Fruit fly (Drosophila melanogaster) whole organism, adult: Measurements from ENCODE around the gene CG42814.

ENCODE experiments used
- CG11617 ChIP-seq: fragments of 200-800 bp; sonication (Bioruptor generic); optimal IDR thresholded peaks from 2 replicates; lab custom pipeline; 2017; ENCODE audit warnings: mild to moderate bottlenecking, missing biosample characterization, missing genetic modification reagents, missing genetic modification characterization
- CG12768 ChIP-seq: fragments of 200-800 bp; sonication (Bioruptor generic); optimal IDR thresholded peaks from 2 replicates; lab custom pipeline; 2017; ENCODE audit warnings: missing biosample characterization, missing genetic modification characterization, mild to moderate bottlenecking, moderate library complexity, missing genetic modification reagents
- CG14711 ChIP-seq: fragments of 200-800 bp; sonication (Bioruptor generic); optimal IDR thresholded peaks from 2 replicates; lab custom pipeline; 2018; ENCODE audit warnings: missing biosample characterization, mild to moderate bottlenecking, missing genetic modification characterization, moderate library complexity
- CG1620 ChIP-seq: fragments of 200-800 bp; sonication (Bioruptor generic); optimal IDR thresholded peaks from 2 replicates; lab custom pipeline; 2016; ENCODE audit warnings: missing biosample characterization, missing genetic modification characterization
- CG33017 ChIP-seq: fragments of 200-800 bp; sonication (Bioruptor generic); optimal IDR thresholded peaks from 2 replicates; lab custom pipeline; 2018; ENCODE audit warnings: missing biosample characterization, mild to moderate bottlenecking, missing genetic modification characterization, moderate library complexity
- CG5204 ChIP-seq: fragments of 200-800 bp; sonication (Bioruptor generic); optimal IDR thresholded peaks from 2 replicates; lab custom pipeline; 2016; ENCODE audit warnings: missing biosample characterization, missing genetic modification characterization
- CG7045 ChIP-seq: fragments of 200-800 bp; sonication (Bioruptor generic); optimal IDR thresholded peaks from 2 replicates; lab custom pipeline; 2017; ENCODE audit warnings: missing biosample characterization, mild to moderate bottlenecking, missing genetic modification characterization
- CG7101 ChIP-seq: fragments of 200-800 bp; sonication (Bioruptor generic); optimal IDR thresholded peaks from 2 replicates; lab custom pipeline; 2018; ENCODE audit warnings: missing biosample characterization, mild to moderate bottlenecking, missing genetic modification characterization, moderate library complexity
- Clk ChIP-seq: fragments of 200-800 bp; sonication (Bioruptor generic); optimal IDR thresholded peaks from 2 replicates; lab custom pipeline; 2017; ENCODE audit warnings: missing biosample characterization, missing genetic modification characterization
- Crg-1 ChIP-seq: fragments of 200-800 bp; sonication (Bioruptor generic); optimal IDR thresholded peaks from 2 replicates; lab custom pipeline; 2016; ENCODE audit warnings: missing biosample characterization, missing genetic modification characterization
- Hr96 ChIP-seq: fragments of 200-800 bp; sonication (Bioruptor generic); optimal IDR thresholded peaks from 2 replicates; lab custom pipeline; 2016; ENCODE audit warnings: missing biosample characterization, missing genetic modification characterization
- Mnt ChIP-seq: fragments of 200-800 bp; sonication (Bioruptor generic); optimal IDR thresholded peaks from 2 replicates; lab custom pipeline; 2016; ENCODE audit warnings: missing biosample characterization, mild to moderate bottlenecking, missing genetic modification characterization
- bab1 ChIP-seq: fragments of 200-800 bp; sonication (Bioruptor generic); optimal IDR thresholded peaks from 3 replicates; lab custom pipeline; 2019; ENCODE audit warnings: missing biosample characterization, mild to moderate bottlenecking, missing genetic modification characterization, moderate library complexity
- cic ChIP-seq: fragments of 200-800 bp; sonication (Bioruptor generic); optimal IDR thresholded peaks from 2 replicates; lab custom pipeline; 2017; ENCODE audit warnings: missing biosample characterization, mild to moderate bottlenecking, missing genetic modification characterization, moderate library complexity
- cnc ChIP-seq, 2 experiments: fragments of >200 bp; optimal IDR thresholded peaks; 2 replicates each; lab custom pipeline; 2017
- kay ChIP-seq: fragments of 200-800 bp; sonication (Bioruptor generic); peaks from one replicate; lab custom pipeline; 2016; ENCODE audit warnings: missing biosample characterization, missing genetic modification characterization, borderline replicate concordance
- ovo ChIP-seq: fragments of 200-800 bp; sonication (Bioruptor generic); optimal IDR thresholded peaks from 2 replicates; lab custom pipeline; 2016; ENCODE audit warnings: missing biosample characterization, missing genetic modification characterization
- pad ChIP-seq: fragments of 200-800 bp; sonication (Bioruptor generic); optimal IDR thresholded peaks from 3 replicates; lab custom pipeline; 2017; ENCODE audit warnings: missing biosample characterization, missing genetic modification characterization, mild to moderate bottlenecking, moderate library complexity, missing genetic modification reagents
- tj ChIP-seq: fragments of 200-800 bp; sonication (Bioruptor generic); optimal IDR thresholded peaks from 3 replicates; lab custom pipeline; 2017; ENCODE audit warnings: missing biosample characterization, mild to moderate bottlenecking, missing genetic modification characterization, moderate library complexity
- toe ChIP-seq: fragments of 200-800 bp; sonication (Bioruptor generic); optimal IDR thresholded peaks from 2 replicates; lab custom pipeline; 2016; ENCODE audit warnings: missing biosample characterization, missing genetic modification characterization

The CG42814 gene

DNA sequence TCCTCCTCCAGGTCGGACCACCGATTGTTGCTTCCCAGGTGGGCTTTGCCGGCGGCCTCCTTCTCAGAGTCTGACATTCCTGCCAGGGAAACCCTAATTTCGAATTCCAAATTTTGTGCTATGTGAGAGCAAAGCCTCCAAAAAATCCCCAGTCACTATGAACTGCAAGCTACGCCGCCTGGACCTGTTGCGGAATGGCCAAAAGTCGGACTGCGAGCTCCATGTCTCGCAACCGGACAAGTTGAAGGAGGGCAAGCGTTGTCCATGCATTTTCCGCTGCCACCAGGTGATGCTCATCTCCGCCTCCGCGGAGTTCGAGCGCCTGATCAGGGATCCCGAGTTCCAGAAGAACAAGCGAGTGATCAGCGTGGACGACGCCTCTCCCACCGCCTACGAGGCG, 36.1 kb upstream of the CG42814 start, which contains the start of the genes CG14262 and CG14260:
TSS of gene CG14262 (minus strand) at position 101 of the 400 bp plus-strand sequence.
TSS of gene CG14260 (plus strand) at position 128 of the 400 bp plus-strand sequence.
- TF ChIP-seq bab1 (GFP tag; lab: Kevin White, UChicago): no peak
- TF ChIP-seq Hr96: no peak
- TF ChIP-seq ovo (GFP tag; lab: Kevin White, UChicago): no peak
- no peak for TF ChIP-seq toe (GFP tag; lab: Kevin White, UChicago)
- TF ChIP-seq CG33017 (tag; lab: Kevin White, UChicago): no peak
- no peak for TF ChIP-seq pad (GFP tag; lab: Kevin White, UChicago)
- TF ChIP-seq cic (GFP tag; lab: Kevin White, UChicago): no peak
- TF ChIP-seq CG11617 (GFP tag; lab: Kevin White, UChicago): no peak
- TF ChIP-seq Mnt (GFP tag; lab: Kevin White, UChicago): no peak
- no peak for TF ChIP-seq CG1620 (GFP tag; lab: Kevin White, UChicago)
- TF ChIP-seq Crg-1 (GFP tag; lab: Kevin White, UChicago): no peak
- TF ChIP-seq CG12768 (GFP tag; lab: Kevin White, UChicago): no peak

DNA sequence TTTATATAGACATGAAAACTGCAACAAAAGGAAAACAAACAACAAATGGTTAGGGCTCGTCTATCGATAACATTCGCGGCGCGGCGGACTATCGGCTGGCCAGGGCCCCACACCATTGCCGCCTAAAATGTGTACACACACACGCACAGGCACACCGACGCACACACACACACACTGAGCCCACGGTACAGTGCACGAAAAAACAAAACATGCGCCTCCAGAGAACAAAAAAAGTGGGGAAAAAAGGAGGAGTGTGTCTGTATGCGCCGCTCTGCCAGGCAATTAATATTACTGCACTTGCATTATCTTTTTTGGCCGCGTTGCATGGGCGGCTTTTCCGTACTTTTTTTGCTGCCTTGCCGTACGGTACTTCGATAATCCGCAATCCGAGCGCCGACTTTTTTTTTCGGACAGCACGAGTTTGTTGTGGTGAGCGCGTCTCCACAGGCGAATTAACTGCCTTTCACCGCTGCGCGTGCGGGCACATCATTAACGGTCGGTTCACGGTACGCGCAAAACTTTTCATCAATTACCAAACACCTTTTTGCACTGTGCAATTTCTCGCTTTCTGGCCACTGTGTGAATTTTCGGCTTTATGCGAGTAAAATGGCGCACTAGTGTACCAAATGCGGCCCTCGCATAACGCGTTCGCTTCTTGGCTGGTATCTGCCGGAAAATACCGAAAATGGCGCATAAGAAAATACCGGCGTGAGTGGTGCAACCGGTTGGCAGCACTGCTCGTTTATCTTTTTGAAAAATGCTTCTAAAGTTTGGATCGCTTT, 34.4 kb upstream of the CG42814 start, which contains the start of gene woc:
TSS of gene woc (minus strand) at position 622 of the 782 bp plus-strand sequence.
- TF ChIP-seq CG7045 (GFP tag; lab: Kevin White, UChicago) (peak; percentile 55), Clk (no peak), ovo (GFP tag; lab: Kevin White, UChicago) (peak; percentile 74), toe (GFP tag; lab: Kevin White, UChicago) (no peak), Mnt (GFP tag; lab: Kevin White, UChicago) (peak; percentile 68), Hr96 (peak; percentile 79), cic (GFP tag; lab: Kevin White, UChicago) (peak; percentile 39), Crg-1 (GFP tag; lab: Kevin White, UChicago) (no peak), CG12768 (GFP tag; lab: Kevin White, UChicago) (peak; percentile 66), tj (peak; percentile 63), CG1620 (GFP tag; lab: Kevin White, UChicago) (no peak), CG5204 (no peak), CG7101 (peak; percentile 39), kay (GFP tag; lab: Kevin White, UChicago) (no peak), CG14711 (tag; lab: Kevin White, UChicago) (peak; percentile 2), CG11617 (GFP tag; lab: Kevin White, UChicago) (peak; percentile 79), CG33017 (tag; lab: Kevin White, UChicago) (peak; percentile 56), pad (GFP tag; lab: Kevin White, UChicago) (peak; percentile 58), bab1 (GFP tag; lab: Kevin White, UChicago) (peak; percentile 29), cnc (optimal IDR thresholded peaks at IDR 0.05; lab: Kevin White, UChicago) (no peak)

DNA sequence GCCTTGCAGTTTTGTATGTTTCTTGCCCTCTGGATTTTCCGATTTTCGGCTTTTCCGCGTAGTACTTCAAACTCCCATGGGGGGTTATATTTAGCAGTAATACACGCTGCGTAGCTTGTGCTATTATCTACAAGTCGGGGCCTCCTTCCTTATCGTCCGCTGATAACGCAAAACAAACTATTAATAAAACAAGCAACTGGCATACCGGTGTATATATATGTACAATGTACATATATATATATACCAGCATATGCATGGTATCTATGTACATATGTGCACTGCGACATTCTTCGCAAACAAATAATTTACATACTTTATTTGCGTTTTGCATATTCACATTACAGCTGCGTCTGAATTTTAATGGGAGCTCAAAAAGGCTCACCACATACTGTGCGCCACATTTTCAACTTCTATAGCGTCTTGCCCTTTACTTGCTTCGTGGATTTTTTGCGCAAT, 24.7 kb upstream of the CG42814 start:
- TF ChIP-seq CG33017 (tag; lab: Kevin White, UChicago) (peak; percentile 32), CG14711 (tag; lab: Kevin White, UChicago) (peak; percentile 21), CG7101 (no peak)

DNA sequence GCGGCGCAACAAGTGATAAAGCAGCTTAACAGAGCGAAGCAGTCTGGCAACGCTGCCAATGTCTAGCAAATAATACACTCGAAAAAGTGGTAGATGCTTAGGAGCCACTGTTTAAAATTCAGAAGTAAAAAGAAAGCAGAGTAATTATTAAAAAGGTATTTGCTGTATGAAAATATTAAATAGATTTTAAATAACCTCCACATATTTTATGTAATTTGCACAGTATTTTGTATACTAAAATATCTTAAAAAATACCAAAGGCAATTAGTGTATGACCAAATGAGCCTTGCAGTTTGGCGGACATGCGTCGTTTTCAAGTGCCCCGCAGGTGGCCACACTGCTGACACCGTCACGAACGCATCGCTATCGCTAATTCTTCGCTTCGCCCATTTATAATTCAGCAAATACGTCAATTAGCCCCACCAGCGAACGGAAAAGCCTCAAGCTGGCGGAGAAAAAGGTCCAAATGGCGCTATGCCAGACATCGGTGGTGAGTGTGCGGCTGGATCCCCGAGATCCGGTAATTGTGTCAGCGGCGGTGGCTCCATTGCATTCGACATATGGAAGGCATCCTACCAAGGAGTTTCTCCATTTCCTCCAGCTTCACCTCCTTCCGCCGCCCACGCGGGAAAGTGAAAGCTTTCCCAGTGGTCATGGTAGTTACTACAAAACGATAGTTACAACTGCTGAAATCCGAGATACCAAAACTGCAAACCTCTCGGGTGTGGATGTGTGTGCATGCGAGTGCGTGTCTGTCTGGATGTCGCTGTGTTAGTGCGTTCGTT, 24.1 kb upstream of the CG42814 start, which contains the start of gene pll:
TSS of gene pll (minus strand) at position 47 of the 785 bp plus-strand sequence.
- TF ChIP-seq CG11617 (GFP tag; lab: Kevin White, UChicago) (peak; percentile 83), CG5204 (peak; percentile 90), cnc (optimal IDR thresholded peaks at IDR 0.05; lab: Kevin White, UChicago) (no peak), tj (peak; percentile 48), Mnt (GFP tag; lab: Kevin White, UChicago) (peak; percentile 70), Clk (peak; percentile 55), CG1620 (GFP tag; lab: Kevin White, UChicago) (peak; percentile 83), kay (GFP tag; lab: Kevin White, UChicago) (no peak), CG7045 (GFP tag; lab: Kevin White, UChicago) (peak; percentile 78), Hr96 (peak; percentile 80), CG12768 (GFP tag; lab: Kevin White, UChicago) (peak; percentile 55), CG7101 (peak; percentile 88), Crg-1 (GFP tag; lab: Kevin White, UChicago) (peak; percentile 49), CG33017 (tag; lab: Kevin White, UChicago) (peak; percentile 83), toe (GFP tag; lab: Kevin White, UChicago) (peak; percentile 86), pad (GFP tag; lab: Kevin White, UChicago) (peak; percentile 51), CG14711 (tag; lab: Kevin White, UChicago) (peak; percentile 82), cic (GFP tag; lab: Kevin White, UChicago) (peak; percentile 12), bab1 (GFP tag; lab: Kevin White, UChicago) (peak; percentile 89), ovo (GFP tag; lab: Kevin White, UChicago) (peak; percentile 32)

DNA sequence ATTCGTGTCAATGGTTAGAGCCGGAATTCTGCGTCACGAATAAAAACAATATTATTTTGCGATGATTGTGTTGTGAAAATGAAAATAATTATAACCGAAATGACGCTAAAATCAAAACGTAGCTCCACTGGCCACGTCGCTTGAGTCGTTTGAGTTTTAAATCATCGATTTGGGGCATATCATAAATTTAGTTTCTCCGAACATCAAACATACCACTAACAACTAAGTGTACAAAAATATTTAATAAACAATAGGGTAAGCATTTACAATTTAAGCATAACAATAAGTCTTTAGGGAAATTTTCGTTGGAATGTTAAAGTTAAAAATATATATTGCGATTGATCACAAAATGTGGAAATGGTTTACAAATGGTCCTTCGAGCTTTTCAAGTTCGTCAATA, 21.6 kb upstream of the CG42814 start, which contains the start of the genes TTLL6B and TfIIA-L:
TSS of gene TTLL6B (minus strand) at position 101 of the 400 bp plus-strand sequence.
TSS of gene TfIIA-L (plus strand) at position 206 of the 400 bp plus-strand sequence.
- TF ChIP-seq CG7101: no peak
- no peak for TF ChIP-seq cic (GFP tag; lab: Kevin White, UChicago)
- TF ChIP-seq cnc (optimal IDR thresholded peaks at IDR 0.05; lab: Kevin White, UChicago): no peak
- TF ChIP-seq pad (GFP tag; lab: Kevin White, UChicago): no peak
- TF ChIP-seq CG33017 (tag; lab: Kevin White, UChicago): no peak
- TF ChIP-seq Mnt (GFP tag; lab: Kevin White, UChicago): no peak
- TF ChIP-seq ovo (GFP tag; lab: Kevin White, UChicago): no peak
- TF ChIP-seq bab1 (GFP tag; lab: Kevin White, UChicago): no peak
- no peak for TF ChIP-seq CG11617 (GFP tag; lab: Kevin White, UChicago)
- no peak for TF ChIP-seq Clk
- TF ChIP-seq Crg-1 (GFP tag; lab: Kevin White, UChicago): no peak
- no peak for TF ChIP-seq CG7045 (GFP tag; lab: Kevin White, UChicago)
- TF ChIP-seq kay (GFP tag; lab: Kevin White, UChicago): no peak
- TF ChIP-seq CG14711 (tag; lab: Kevin White, UChicago): no peak
- TF ChIP-seq toe (GFP tag; lab: Kevin White, UChicago): no peak
- TF ChIP-seq tj: no peak
- TF ChIP-seq CG1620 (GFP tag; lab: Kevin White, UChicago): no peak
- TF ChIP-seq CG5204: no peak
